Fruit fly (Drosophila melanogaster): Measurements from ENCODE around the gene NPFR.

NPFR gene

dm6 chr3R:6214227-6214626, 27.1 kb downstream of the NPFR start (continued):
- TF ChIP-seq CG11723 (GFP tag; optimal IDR thresholded peaks at IDR 0.05), result no peak
- TF ChIP-seq pan (optimal IDR thresholded peaks at IDR 0.05), result no peak
- TF ChIP-seq pan (GFP tag; optimal IDR thresholded peaks at IDR 0.05 in 1 of 2, IDR thresholded peaks at IDR 0.05 in 1 of 2), result no peak
- no peak for TF ChIP-seq onecut (GFP tag; IDR thresholded peaks at IDR 0.05)
- no peak for TF ChIP-seq kah (GFP tag; optimal IDR thresholded peaks at IDR 0.05)
- TF ChIP-seq gem (tag; optimal IDR thresholded peaks at IDR 0.05), result peak; percentile 5
- TF ChIP-seq Blimp-1 (GFP tag; optimal IDR thresholded peaks at IDR 0.05), result peak; percentile 2
- TF ChIP-seq CG15011 (GFP tag; optimal IDR thresholded peaks at IDR 0.05), result no peak
- TF ChIP-seq CG11504 (tag; optimal IDR thresholded peaks at IDR 0.05), result peak; percentile 8
- TF ChIP-seq Atf-2 (GFP tag; optimal IDR thresholded peaks at IDR 0.05), result no peak
- TF ChIP-seq NK7.1 (GFP tag; optimal IDR thresholded peaks at IDR 0.05), result no peak
- TF ChIP-seq trh (GFP tag; optimal IDR thresholded peaks at IDR 0.05), result no peak
- no peak for TF ChIP-seq Rx (GFP tag; IDR thresholded peaks at IDR 0.05)
- no peak for TF ChIP-seq Med (GFP tag)
- TF ChIP-seq prd (optimal IDR thresholded peaks at IDR 0.05), result no peak
- 0 out of 3 replicates have a peak, but pooled peaks have one; percentile 5 for TF ChIP-seq prd (GFP tag; IDR thresholded peaks at IDR 0.05)
- peak; percentile 26 for TF ChIP-seq ATbp (GFP tag; optimal IDR thresholded peaks at IDR 0.05)
- TF ChIP-seq zfh1 (GFP tag; IDR thresholded peaks at IDR 0.05), result no peak
- no peak for TF ChIP-seq CG7271 (tag; optimal IDR thresholded peaks at IDR 0.05)
- no peak for TF ChIP-seq trem (tag; optimal IDR thresholded peaks at IDR 0.05)
- no peak for TF ChIP-seq Pdp1 (GFP tag; optimal IDR thresholded peaks at IDR 0.05)
- no peak for TF ChIP-seq cato (GFP tag; optimal IDR thresholded peaks at IDR 0.05; ENCODE audit: borderline replicate concordance)
- no peak for TF ChIP-seq bowl (GFP tag; IDR thresholded peaks at IDR 0.05)
- no peak for TF ChIP-seq CG8478 (optimal IDR thresholded peaks at IDR 0.05)
- peak; percentile 35 for TF ChIP-seq sens (GFP tag)
- no peak for TF ChIP-seq Ssrp (tag; optimal IDR thresholded peaks at IDR 0.05)
- TF ChIP-seq GATAe (GFP tag; conservative IDR thresholded peaks at IDR 0.05), result no peak
- no peak for TF ChIP-seq so (GFP tag; IDR thresholded peaks at IDR 0.05)

DNA sequence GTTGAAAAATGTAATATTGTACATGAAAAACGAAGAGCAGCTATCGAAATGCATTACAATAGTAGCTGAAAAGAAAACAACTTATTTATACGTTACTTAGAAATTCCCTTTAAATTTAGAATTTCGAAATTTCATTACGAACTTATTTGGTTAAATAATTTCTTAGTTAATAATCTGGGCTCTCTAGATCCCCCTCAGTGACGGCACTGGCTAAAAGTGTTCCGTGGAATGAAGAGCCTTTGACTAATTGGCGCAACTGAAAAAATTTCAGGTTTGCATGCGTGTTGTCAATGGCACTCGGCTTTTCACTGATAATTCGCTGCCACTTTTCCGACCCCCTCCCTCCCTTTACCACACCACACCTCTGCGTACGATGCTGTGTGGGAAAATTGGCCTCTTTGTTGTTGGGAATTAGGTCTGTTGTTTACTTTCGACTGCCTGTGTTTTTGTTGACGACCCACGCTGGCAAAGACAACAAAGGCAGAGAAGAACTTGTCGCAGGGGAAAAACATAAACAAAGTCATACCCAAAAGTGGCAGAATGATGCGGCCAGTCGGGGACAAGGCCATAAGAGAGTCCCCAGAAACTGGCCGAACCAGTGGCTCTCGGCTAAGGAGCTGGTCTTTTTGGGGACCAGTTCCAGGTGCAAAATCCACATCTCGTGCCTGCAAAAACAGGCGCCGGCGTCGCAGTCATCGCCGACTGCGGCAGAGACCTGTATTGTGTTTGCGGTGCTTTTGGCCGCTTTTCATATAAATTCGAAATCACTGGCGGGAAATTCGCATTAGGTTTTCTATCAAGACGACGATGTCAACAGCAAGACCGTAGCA, 28.2 kb downstream of the NPFR start, which contains the start of gene Osi3:
Gene Osi3 (plus strand): TSS at position 780 of the 830 bp plus-strand sequence.
- peak; percentile 13; the same call in 1 of the 2 replicates for TF ChIP-seq Xrp1 (GFP tag; IDR thresholded peaks at IDR 0.05)
- 0 out of 3 replicates have a peak, but pooled peaks have one; percentile 14 for TF ChIP-seq ken (GFP tag; IDR thresholded peaks at IDR 0.05)
- 0 out of 3 replicates have a peak, but pooled peaks have one; percentile 10 for TF ChIP-seq dysf (GFP tag; IDR thresholded peaks at IDR 0.05)
- TF ChIP-seq zen (tag; optimal IDR thresholded peaks at IDR 0.05), result peak; percentile 49
- peak; percentile 13 for TF ChIP-seq ATbp (GFP tag; optimal IDR thresholded peaks at IDR 0.05)
- TF ChIP-seq CG18476 (GFP tag; optimal IDR thresholded peaks at IDR 0.05), result no peak
- peak; percentile 12 for TF ChIP-seq HLHmδ (GFP tag; optimal IDR thresholded peaks at IDR 0.05)
- TF ChIP-seq Blimp-1 (GFP tag; optimal IDR thresholded peaks at IDR 0.05), result peak; percentile 24
- TF ChIP-seq caup (GFP tag; optimal IDR thresholded peaks at IDR 0.05; ENCODE audit: severe bottlenecking), result no peak
- TF ChIP-seq sens (GFP tag), result peak; percentile 53
- TF ChIP-seq Adf1 (GFP tag; IDR thresholded peaks at IDR 0.05), result 0 out of 2 replicates have a peak, but pooled peaks have one; percentile 14
- no peak for TF ChIP-seq row (GFP tag; IDR thresholded peaks at IDR 0.05)
- peak in 1 of 2 experiments; percentile 62 for TF ChIP-seq tll (GFP tag; optimal IDR thresholded peaks at IDR 0.05)
- no peak for TF ChIP-seq so (GFP tag; IDR thresholded peaks at IDR 0.05)
- 0 out of 3 replicates have a peak, but pooled peaks have one; percentile 48 for TF ChIP-seq sr (GFP tag; IDR thresholded peaks at IDR 0.05)

Data from whole organism, embryonic.